Fruit fly (Drosophila melanogaster) S2 (cell line): ENCODE data around the gene fne.

ENCODE experiments used
- CG8478 ChIP-seq: fragments of >200 bp; optimal IDR thresholded peaks from 2 replicates; lab custom pipeline; 2018
- CTCF ChIP-seq, 2 experiments: fragments of >200 bp; optimal IDR thresholded peaks; 2 replicates each; lab custom pipeline; 2018

fne gene

dm6 chrX:12900718-12901442 is 16.4 kb upstream of the fne start, which contains the start of gene Coq8:
Gene Coq8 (minus strand): TSS chrX:12901114.
- TF ChIP-seq CG8478 (no peak), CTCF (optimal IDR thresholded peaks at IDR 0.05; lab: Kevin White, UChicago) (no peak)

DNA sequence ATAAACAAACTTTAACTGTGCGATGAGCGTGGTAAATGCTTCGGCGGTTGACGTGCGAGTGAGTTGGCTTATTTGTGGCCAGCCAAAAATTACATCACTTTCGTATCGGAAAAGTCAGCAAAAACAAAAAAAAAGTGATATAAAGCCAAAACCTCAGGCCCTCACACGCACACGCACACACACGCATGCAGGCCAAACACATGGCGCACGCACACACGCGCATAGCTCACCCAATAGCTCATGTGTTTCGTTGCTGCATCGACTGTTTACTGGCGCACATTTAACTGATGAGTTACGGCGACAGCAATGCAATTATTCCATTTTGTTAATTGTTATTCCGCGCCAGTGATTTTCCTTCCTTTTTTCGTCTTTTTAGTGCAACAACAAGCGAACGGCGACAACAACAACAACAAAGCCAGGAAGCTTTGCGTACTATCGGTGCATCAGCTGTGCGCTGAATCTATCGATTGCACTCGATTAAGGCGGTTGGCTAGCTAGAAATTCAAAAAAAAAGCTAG is 14.1 kb upstream of the fne start, which contains the start of gene Flad1:
TSS of gene Flad1 (minus strand) at position 418 of the 518 bp plus-strand sequence.
- TF ChIP-seq CG8478 = no peak
- no peak for TF ChIP-seq CTCF (optimal IDR thresholded peaks at IDR 0.05; lab: Kevin White, UChicago)

DNA sequence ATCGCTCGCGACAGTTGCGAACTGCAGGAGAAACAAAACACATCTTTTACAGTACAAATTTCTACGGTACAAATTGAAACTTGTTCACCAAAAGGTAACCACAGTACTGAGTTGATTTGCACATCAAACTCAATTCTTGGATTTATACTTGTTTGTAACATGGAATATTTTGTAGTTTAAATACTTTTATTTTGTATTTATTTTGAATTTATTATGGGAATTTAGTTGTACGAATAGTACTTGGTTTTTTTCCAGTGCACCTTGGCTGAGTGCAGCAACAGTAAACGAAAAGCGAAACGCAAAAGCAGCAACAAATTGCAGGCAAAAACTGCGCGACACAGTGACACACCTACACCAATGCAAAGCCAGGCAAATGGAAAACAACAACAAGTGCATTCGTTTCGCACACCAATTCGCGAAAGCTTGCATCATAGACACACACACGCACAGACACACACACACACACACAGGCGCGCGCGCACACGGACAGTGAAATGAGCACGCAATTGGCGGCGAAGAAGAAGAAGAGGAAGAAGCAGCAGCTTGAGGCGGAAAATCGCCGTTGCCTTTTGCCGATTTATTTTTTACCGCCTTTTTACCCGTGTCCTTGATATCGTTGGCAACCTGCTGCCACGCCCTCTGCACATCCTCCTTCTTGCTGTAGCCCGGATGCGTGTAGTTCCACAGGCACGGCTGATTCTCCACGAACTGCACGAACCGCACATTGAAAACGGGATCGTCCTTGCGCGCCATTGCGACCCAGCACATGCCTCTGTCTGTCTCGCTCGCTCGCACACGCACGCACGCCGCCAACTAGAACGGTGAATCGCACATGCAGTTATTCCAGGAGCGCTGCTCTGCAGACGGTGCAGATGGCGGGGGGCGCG is 12.0 kb upstream of the fne start:
- TF ChIP-seq CTCF (optimal IDR thresholded peaks at IDR 0.05; lab: Kevin White, UChicago) (no peak), CG8478 (no peak)

DNA sequence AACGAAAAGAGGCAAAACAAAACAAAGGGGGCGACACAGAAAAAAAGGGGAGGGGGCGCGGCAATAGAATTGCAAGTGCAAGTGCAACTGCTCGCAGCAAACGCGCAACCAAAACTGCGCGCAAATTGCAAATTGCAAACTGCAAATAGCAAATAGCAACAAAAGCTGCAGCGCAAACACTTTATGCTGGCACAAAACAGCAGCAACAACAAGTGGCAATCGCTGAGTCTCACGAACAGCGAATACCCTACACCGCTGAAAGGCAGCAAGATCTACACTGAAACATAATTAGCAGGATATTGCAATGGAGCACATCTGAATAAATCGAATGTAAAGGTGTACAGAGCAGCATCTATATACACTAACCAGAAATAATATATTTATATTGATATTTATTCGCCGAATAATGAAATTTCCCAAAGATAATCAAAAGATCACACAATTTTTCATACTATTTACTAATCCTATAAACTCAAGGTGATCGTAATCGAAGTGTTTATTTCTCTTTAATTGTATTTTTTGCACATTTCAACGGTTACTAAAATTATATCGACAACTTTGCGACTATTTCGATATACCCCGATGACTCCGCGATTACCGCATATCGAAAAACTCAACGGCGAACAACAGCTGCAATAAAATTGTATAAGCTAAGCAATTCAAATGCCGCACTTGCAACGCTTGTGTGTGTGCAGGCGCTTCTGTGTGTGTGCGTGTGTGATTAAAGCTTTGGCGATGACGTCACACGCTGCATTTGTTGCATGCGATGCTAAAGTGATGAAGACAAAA is 11.2 kb upstream of the fne start, which contains the start of gene CG4404:
TSS of gene CG4404 (minus strand) at position 118 of the 789 bp plus-strand sequence.
- no peak for TF ChIP-seq CTCF (optimal IDR thresholded peaks at IDR 0.05; lab: Kevin White, UChicago)
- no peak for TF ChIP-seq CG8478

DNA sequence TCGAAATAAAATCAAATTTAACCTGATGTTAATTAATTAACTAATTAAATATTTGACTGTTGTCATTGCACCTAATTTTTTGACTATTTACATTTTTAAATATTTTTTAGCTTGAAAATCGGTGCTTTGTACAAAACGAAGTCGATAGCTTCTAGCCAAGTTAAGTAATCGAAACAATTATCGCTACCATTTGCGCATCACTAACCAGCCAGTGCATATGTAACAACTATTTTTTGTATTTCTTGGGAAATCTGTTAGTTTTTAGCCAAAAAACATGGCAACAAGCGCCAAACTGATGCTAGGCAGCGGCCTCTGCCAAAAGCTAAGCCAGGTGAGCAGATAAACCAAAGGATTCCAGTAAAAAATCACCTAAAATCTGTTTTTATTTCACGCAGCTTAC is 10.4 kb upstream of the fne start, which contains the start of gene mRpL49:
TSS of gene mRpL49 (plus strand) at position 192 of the 400 bp plus-strand sequence.
- TF ChIP-seq CG8478 (no peak), CTCF (optimal IDR thresholded peaks at IDR 0.05; lab: Kevin White, UChicago) (no peak)

DNA sequence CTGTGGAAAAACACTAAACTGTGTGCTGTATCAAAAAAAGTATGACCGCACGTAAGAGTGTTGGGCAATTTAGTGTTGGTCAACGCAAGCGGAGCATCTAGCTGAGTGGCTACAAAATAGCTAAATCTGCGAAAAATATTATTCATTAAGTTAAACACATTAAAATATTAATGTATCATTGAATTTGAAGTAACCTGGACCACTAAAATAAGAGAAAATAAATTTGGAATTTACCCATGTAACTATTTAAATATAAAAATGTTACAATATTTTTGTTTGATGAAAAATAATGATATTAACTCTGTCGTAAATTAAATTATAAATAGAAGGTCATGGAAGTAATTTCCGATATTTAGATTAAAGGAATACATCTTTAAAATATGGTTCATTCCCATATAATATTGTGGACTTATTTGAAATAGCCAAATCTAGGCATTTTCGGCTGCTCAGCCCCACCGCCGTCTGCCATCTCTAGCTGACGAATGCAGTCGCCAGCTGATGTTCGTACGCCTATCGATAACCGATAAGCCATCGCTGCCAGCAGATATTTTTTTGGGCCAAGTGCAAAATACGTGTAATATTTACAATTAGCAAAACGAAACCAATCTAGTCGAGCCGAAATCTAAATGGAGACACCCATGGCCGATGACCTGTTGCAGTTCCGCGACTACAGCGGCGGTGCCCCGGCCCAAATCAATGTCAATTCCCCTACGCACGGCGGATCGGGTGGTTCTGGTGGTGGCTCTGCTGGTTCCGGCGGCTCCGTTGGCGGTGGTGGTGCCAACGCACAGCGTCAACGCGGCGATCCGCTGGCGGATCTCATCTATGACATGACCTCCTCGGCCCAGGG is 7.5 kb upstream of the fne start, which contains the start of the genes Brms1 and CG4645:
TSS of gene Brms1 (minus strand) at position 46 of the 850 bp plus-strand sequence.
TSS of gene CG4645 (plus strand) at position 377 of the 850 bp plus-strand sequence.
- TF ChIP-seq CTCF (optimal IDR thresholded peaks at IDR 0.05; lab: Kevin White, UChicago) (no peak), CG8478 (no peak)

DNA sequence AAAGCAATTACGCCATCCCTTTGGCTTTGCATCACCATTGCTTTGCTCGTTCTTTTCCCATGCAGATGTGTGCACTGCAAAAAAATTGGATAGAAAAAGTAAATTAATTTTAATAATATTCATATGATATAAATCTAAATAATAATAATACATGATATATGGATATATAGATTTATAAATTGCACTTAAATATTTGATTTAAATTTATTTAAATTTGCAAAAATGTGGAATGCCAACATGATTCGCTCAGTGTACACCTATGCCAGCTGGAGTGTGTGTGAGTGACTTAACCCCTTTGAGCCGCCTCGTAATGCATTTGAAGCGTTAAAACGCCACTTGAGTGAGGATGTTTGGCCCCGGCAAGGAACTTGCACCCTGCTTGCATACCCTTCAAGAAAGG is 3.5 kb upstream of the fne start:
- TF ChIP-seq CG8478 (no peak), CTCF (optimal IDR thresholded peaks at IDR 0.05; lab: Kevin White, UChicago) (no peak)

DNA sequence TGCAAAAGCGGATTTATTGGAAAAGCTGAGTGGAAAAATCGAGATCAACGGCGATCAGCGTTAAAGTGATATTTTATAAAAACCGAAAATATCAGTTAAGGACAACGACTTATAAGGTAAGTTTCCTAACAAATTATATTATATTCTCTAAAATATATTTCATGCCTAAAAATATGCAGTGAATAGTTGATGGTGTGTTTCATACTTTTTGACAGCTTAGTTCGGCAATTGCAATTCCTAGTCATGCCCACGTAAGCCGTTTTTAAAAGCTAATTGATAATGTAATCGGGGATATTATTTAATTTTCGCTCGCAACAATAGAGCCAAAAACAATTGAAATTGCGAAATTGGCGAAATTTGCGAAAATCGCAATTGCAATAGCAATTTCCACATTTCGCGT is 2.3 kb downstream of the fne start:
- no peak for TF ChIP-seq CTCF (optimal IDR thresholded peaks at IDR 0.05; lab: Kevin White, UChicago)
- no peak for TF ChIP-seq CG8478

- TF ChIP-seq CTCF (optimal IDR thresholded peaks at IDR 0.05; lab: Kevin White, UChicago) (no peak), CG8478 (no peak)
Observed at dm6 chrX:12922338-12922737, 5.1 kb downstream of the fne start.

DNA sequence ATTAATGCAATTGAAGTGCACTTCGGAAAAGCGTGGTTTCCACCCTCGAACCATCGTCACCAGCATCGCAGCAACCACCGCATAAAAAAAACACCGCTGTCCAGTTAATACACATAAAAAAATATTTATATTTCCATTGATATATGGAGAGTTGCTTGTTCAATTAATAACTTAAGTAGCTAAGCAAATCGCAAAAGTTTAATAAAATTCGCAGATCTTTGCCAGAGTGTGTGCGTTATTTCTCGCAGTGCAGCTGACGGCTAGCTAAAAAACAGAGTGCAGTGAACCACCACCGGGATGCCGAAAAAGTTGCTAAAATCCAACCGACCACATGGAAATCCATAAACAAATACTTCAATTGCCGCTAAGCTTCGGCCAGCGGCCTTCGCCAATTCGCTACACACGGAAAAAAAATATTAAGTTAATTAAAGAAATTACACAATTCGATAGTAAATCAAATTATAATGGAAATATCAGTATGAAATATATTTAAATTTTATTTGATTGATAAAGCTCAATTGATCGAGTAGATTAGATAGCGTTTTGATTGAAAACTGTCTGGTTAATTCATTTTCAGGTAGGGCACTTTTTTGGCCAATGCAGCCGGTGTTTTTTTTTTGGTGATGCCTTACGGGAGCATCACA is 6.1 kb downstream of the fne start:
- TF ChIP-seq CTCF (optimal IDR thresholded peaks at IDR 0.05; lab: Kevin White, UChicago) = no peak
- TF ChIP-seq CG8478 = no peak

dm6 chrX:12925426-12926256 is 8.4 kb downstream of the fne start:
- TF ChIP-seq CTCF (optimal IDR thresholded peaks at IDR 0.05; lab: Kevin White, UChicago) = no peak
- no peak for TF ChIP-seq CG8478

- no peak for TF ChIP-seq CG8478
- no peak for TF ChIP-seq CTCF (optimal IDR thresholded peaks at IDR 0.05; lab: Kevin White, UChicago)
Observed at dm6 chrX:12927612-12928011, 10.3 kb downstream of the fne start.
